Fruit fly (Drosophila melanogaster) whole organism: ENCODE measurements around the gene Hs6st.

Source experiments
- pan ChIP-seq: fragments of >200 bp; optimal IDR thresholded peaks from 2 replicates; lab custom pipeline; 2017
- psq ChIP-seq: fragments of >200 bp; optimal IDR thresholded peaks from 2 replicates; lab custom pipeline; 2017
- usp ChIP-seq: fragments of >200 bp; optimal IDR thresholded peaks from 2 replicates; lab custom pipeline; 2017; ENCODE audit warnings: missing biosample characterization, missing genetic modification characterization, mixed read lengths

- TF ChIP-seq usp (GFP tag; lab: Kevin White, UChicago) (no peak), psq (lab: Kevin White, UChicago) (no peak), pan (lab: Kevin White, UChicago) (peak; percentile 6)
Observed at dm6 chr3R:20031043-20031763, 22.9 kb upstream of the Hs6st start, which contains the start of gene trem.
